Fruit fly (Drosophila melanogaster): ENCODE data around the gene chinmo.
A peak's percentile ranks its signal among the peaks of the same experiment; 100 is the strongest.

The chinmo gene

dm6 chr2L:1629206-1629959 is 21.7 kb upstream of the chinmo start (continued):
- TF ChIP-seq Trl (optimal IDR thresholded peaks at IDR 0.05) (peak in 1 of 2 experiments; percentile 15), Trl (GFP tag; optimal IDR thresholded peaks at IDR 0.05) (peak; percentile 7), H15 (GFP tag; IDR thresholded peaks at IDR 0.05) (0 out of 3 replicates have a peak, but pooled peaks have one; percentile 36), CG10565 (GFP tag; optimal IDR thresholded peaks at IDR 0.05) (no peak), CG4282 (GFP tag; optimal IDR thresholded peaks at IDR 0.05) (no peak), Nf-YB (GFP tag; optimal IDR thresholded peaks at IDR 0.05) (no peak), danr (GFP tag; IDR thresholded peaks at IDR 0.05) (no peak), lilli (GFP tag; optimal IDR thresholded peaks at IDR 0.05) (peak; percentile 64), CG10979 (tag; optimal IDR thresholded peaks at IDR 0.05) (no peak), CG18764 (GFP tag; optimal IDR thresholded peaks at IDR 0.05) (no peak), CG8924 (tag; optimal IDR thresholded peaks at IDR 0.05) (peak; percentile 62), CG6254 (GFP tag; optimal IDR thresholded peaks at IDR 0.05) (no peak), CG4424 (GFP tag; optimal IDR thresholded peaks at IDR 0.05) (peak; percentile 32), Atf-2 (GFP tag; optimal IDR thresholded peaks at IDR 0.05) (no peak), Rfx (GFP tag; IDR thresholded peaks at IDR 0.05) (peak; percentile 83), NFAT (GFP tag; IDR thresholded peaks at IDR 0.05) (peak; percentile 41; the same call in 1 of the 2 replicates), Dad (GFP tag; optimal IDR thresholded peaks at IDR 0.05) (peak; percentile 40), Fer1 (GFP tag; optimal IDR thresholded peaks at IDR 0.05) (peak; percentile 64), CG4820 (GFP tag; optimal IDR thresholded peaks at IDR 0.05) (peak; percentile 16), CG18476 (GFP tag; optimal IDR thresholded peaks at IDR 0.05) (peak; percentile 14), CG8388 (GFP tag; optimal IDR thresholded peaks at IDR 0.05) (no peak), btn (GFP tag; optimal IDR thresholded peaks at IDR 0.05) (no peak), knrl (GFP tag; IDR thresholded peaks at IDR 0.05; ENCODE audit: partially characterized antibody) (no peak), CG12104 (GFP tag; optimal IDR thresholded peaks at IDR 0.05) (no peak), Dbx (GFP tag; IDR thresholded peaks at IDR 0.05) (0 out of 3 replicates have a peak, but pooled peaks have one; percentile 62)

dm6 chr2L:1630576-1630975 is 20.5 kb upstream of the chinmo start:
- TF ChIP-seq sd (tag; optimal IDR thresholded peaks at IDR 0.05) (peak; percentile 3), chinmo (GFP tag; IDR thresholded peaks at IDR 0.05; ENCODE audit: partially characterized antibody) (peak; percentile 98), Med (GFP tag) (peak; percentile 54), wor (GFP tag; IDR thresholded peaks at IDR 0.05) (no peak), hkb (optimal IDR thresholded peaks at IDR 0.05) (no peak), hkb (GFP tag; IDR thresholded peaks at IDR 0.05) (no peak), CG12769 (tag; optimal IDR thresholded peaks at IDR 0.05) (peak; percentile 54), CG8281 (tag; optimal IDR thresholded peaks at IDR 0.05) (no peak), CG13894 (tag; optimal IDR thresholded peaks at IDR 0.05) (peak; percentile 21), Fer2 (tag; optimal IDR thresholded peaks at IDR 0.05) (no peak), Blimp-1 (GFP tag; optimal IDR thresholded peaks at IDR 0.05) (peak; percentile 46), CG8290 (GFP tag; optimal IDR thresholded peaks at IDR 0.05) (no peak), CG8290 (tag; optimal IDR thresholded peaks at IDR 0.05) (peak in 1 of 2 experiments; percentile 16)
